Worm (Caenorhabditis elegans): ENCODE data around the gene C15B12.3.

Gene C15B12.3

DNA sequence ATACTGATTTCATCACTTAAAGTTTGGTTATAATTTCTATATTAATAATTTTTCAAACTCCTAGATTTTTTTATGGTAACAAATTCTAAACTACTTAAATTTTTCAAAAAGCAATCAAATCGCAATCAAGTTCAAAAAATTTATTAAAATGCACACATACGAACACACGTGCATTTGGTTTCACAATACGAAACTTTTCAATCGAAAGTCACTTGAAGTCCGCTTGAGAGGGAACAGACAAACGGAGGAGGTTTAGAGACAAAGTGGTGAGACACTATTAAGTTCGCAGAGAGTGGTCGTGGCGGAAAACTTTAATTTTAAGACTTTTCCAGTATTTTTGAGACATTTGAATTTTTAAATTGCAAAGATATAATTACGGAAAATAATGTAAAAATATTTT is 38.3 kb upstream of the C15B12.3 start, which contains the start of gene glr-8:
glr-8 (plus strand) TSS at position 319 of the 400 bp plus-strand sequence.
- no peak for TF ChIP-seq tag-97 (GFP tag; IDR thresholded peaks at IDR 0.05)
- peak; percentile 35 for TF ChIP-seq dve-1 (tag; optimal IDR thresholded peaks at IDR 0.05; ENCODE audit: insufficient read depth)
- TF ChIP-seq nhr-77 (tag; optimal IDR thresholded peaks at IDR 0.05) = no peak
- peak in 1 of 2 experiments; percentile 2 for TF ChIP-seq unc-62 (GFP tag; optimal IDR thresholded peaks at IDR 0.05 in 1 of 2)
- no peak for TF ChIP-seq unc-62 (tag; optimal IDR thresholded peaks at IDR 0.05)
- TF ChIP-seq nhr-111 (GFP tag; optimal IDR thresholded peaks at IDR 0.05) = no peak
- TF ChIP-seq aha-1 (tag) = peak; percentile 54
- peak; percentile 55 for TF ChIP-seq hlh-30 (tag; optimal IDR thresholded peaks at IDR 0.05; ENCODE audit: insufficient read depth)
- TF ChIP-seq F10B5.3 (tag; optimal IDR thresholded peaks at IDR 0.05) = no peak
- TF ChIP-seq daf-12 (tag; optimal IDR thresholded peaks at IDR 0.05) = no peak
- TF ChIP-seq unc-39 (tag; optimal IDR thresholded peaks at IDR 0.05) = no peak
- TF ChIP-seq F44E2.7 (GFP tag; IDR thresholded peaks at IDR 0.05) = no peak
- no peak for TF ChIP-seq T26A8.4 (GFP tag; IDR thresholded peaks at IDR 0.05)
- no peak for TF ChIP-seq nhr-10 (tag; optimal IDR thresholded peaks at IDR 0.05)
- TF ChIP-seq duxl-1 (tag; optimal IDR thresholded peaks at IDR 0.05; ENCODE audit: poor library complexity) = no peak
- no peak for TF ChIP-seq mxl-3 (GFP tag; optimal IDR thresholded peaks at IDR 0.05)
- no peak for TF ChIP-seq egl-43 (GFP tag; IDR thresholded peaks at IDR 0.05)
- no peak for TF ChIP-seq F26F4.8 (GFP tag; conservative IDR thresholded peaks at IDR 0.05)
- TF ChIP-seq mdl-1 (tag; optimal IDR thresholded peaks at IDR 0.05) = peak in 1 of 2 experiments; percentile 5
- TF ChIP-seq daf-16 (GFP tag; optimal IDR thresholded peaks at IDR 0.05) = no peak
- peak; percentile 19 for TF ChIP-seq daf-16 (tag; optimal IDR thresholded peaks at IDR 0.05)

DNA sequence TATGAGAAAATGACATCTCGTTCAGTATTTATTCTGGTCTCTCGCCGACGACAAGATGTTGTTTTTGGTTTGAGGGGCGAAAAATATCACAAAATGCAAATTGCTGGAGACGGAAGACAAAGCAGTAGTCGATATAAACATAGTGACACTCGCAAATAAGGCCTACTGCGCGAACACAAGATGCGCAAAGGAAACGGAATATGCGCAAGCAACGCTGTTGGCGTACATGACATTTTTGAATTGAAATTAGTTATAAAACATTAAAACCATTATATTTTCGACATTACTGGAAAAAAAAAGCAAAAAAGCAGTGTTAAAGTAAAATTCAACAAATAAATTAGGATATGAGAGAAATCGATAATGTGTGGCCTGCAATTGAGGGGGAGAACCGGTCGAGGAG is 37.6 kb upstream of the C15B12.3 start, which contains the start of gene cdf-1:
cdf-1 (minus strand) TSS at position 136 of the 400 bp plus-strand sequence.
- TF ChIP-seq nhr-6 (tag; optimal IDR thresholded peaks at IDR 0.05) = no peak
- TF ChIP-seq nhr-76 (tag; optimal IDR thresholded peaks at IDR 0.05) = no peak
- TF ChIP-seq hmg-1.1 (GFP tag; IDR thresholded peaks at IDR 0.05) = 0 out of 2 replicates have a peak, but pooled peaks have one; percentile 28
- TF ChIP-seq F10B5.3 (tag; optimal IDR thresholded peaks at IDR 0.05) = no peak
- peak; percentile 18 for TF ChIP-seq rbr-2 (tag; optimal IDR thresholded peaks at IDR 0.05)
- no peak for TF ChIP-seq nhr-102 (tag; optimal IDR thresholded peaks at IDR 0.05)
- no peak for TF ChIP-seq lin-15B (tag; optimal IDR thresholded peaks at IDR 0.05)
- peak; percentile 40 for TF ChIP-seq aha-1 (tag)
- peak; percentile 9 for TF ChIP-seq ceh-28 (tag; optimal IDR thresholded peaks at IDR 0.05)
- no peak for TF ChIP-seq arid-1 (GFP tag; conservative IDR thresholded peaks at IDR 0.05)
- no peak for TF ChIP-seq lin-38 (GFP tag; IDR thresholded peaks at IDR 0.05)
- TF ChIP-seq dpl-1 (GFP tag; optimal IDR thresholded peaks at IDR 0.05) = peak; percentile 13
- TF ChIP-seq Y5F2A.4 (GFP tag; optimal IDR thresholded peaks at IDR 0.05) = no peak
- no peak for TF ChIP-seq aly-2 (tag; optimal IDR thresholded peaks at IDR 0.05)
- no peak for TF ChIP-seq ceh-62 (tag; optimal IDR thresholded peaks at IDR 0.05)
- TF ChIP-seq nhr-10 (tag; optimal IDR thresholded peaks at IDR 0.05) = no peak
- no peak for TF ChIP-seq jun-1 (tag; optimal IDR thresholded peaks at IDR 0.05)
- no peak for TF ChIP-seq tra-1 (GFP tag; IDR thresholded peaks at IDR 0.05)
- no peak for TF ChIP-seq hlh-30 (tag; optimal IDR thresholded peaks at IDR 0.05; ENCODE audit: insufficient read depth)
- TF ChIP-seq mes-2 (tag; optimal IDR thresholded peaks at IDR 0.05; ENCODE audit: poor library complexity, severe bottlenecking) = peak; percentile 48
- TF ChIP-seq lsy-2 (tag; optimal IDR thresholded peaks at IDR 0.05) = peak in 1 of 2 experiments; percentile 32
- TF ChIP-seq attf-4 (tag; optimal IDR thresholded peaks at IDR 0.05) = no peak
- TF ChIP-seq ceh-82 (tag; optimal IDR thresholded peaks at IDR 0.05) = no peak
- TF ChIP-seq mxl-3 (GFP tag; optimal IDR thresholded peaks at IDR 0.05) = no peak
- no peak for TF ChIP-seq T26A8.4 (GFP tag; IDR thresholded peaks at IDR 0.05)
- no peak for TF ChIP-seq Y105C5A.15 (GFP tag; IDR thresholded peaks at IDR 0.05)
- peak; percentile 5 for TF ChIP-seq mep-1 (tag; optimal IDR thresholded peaks at IDR 0.05)
- no peak for TF ChIP-seq F26F4.8 (GFP tag; conservative IDR thresholded peaks at IDR 0.05)

Data from whole organism, L4 larva.